Worm (Caenorhabditis elegans): ENCODE results near the gene C18E9.9.

DNA sequence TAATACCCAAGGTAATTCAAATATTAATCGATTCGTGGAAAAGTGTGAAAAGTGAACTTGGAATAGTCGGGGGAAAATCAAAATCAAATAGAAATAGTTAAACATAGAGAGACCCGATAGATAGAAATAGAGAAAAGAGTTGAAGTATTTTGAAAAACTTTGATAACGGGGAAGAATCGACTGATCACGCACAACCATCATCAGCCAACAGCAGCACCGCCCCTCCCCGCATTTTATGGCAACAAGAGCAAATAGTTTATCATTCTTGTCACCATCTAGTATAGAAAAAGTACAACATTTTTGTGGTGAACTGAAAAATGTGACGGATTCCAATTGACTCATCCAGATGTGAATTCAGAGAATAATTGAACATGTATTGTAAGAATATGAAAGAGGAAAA, 2.3 kb upstream of the C18E9.9 start:
- TF ChIP-seq dve-1 (tag; optimal IDR thresholded peaks at IDR 0.05; ENCODE audit: insufficient read depth) = peak; percentile 46
- no peak for TF ChIP-seq egl-27 (tag; optimal IDR thresholded peaks at IDR 0.05)
- no peak for TF ChIP-seq nhr-237 (tag; optimal IDR thresholded peaks at IDR 0.05)
- no peak for TF ChIP-seq unc-62 (GFP tag; optimal IDR thresholded peaks at IDR 0.05 in 1 of 2)
- TF ChIP-seq unc-62 (tag; optimal IDR thresholded peaks at IDR 0.05) = no peak
- TF ChIP-seq ztf-11 (tag; optimal IDR thresholded peaks at IDR 0.05) = no peak
